Fruit fly (Drosophila melanogaster) whole organism, adult: Measurements from ENCODE around the gene CG17834.

Source experiments
- cic ChIP-seq: fragments of 200-800 bp; sonication (Bioruptor generic); optimal IDR thresholded peaks from 2 replicates; lab custom pipeline; 2017; ENCODE audit warnings: missing biosample characterization, mild to moderate bottlenecking, missing genetic modification characterization, moderate library complexity
- kay ChIP-seq: fragments of 200-800 bp; sonication (Bioruptor generic); peaks from one replicate; lab custom pipeline; 2016; ENCODE audit warnings: missing biosample characterization, missing genetic modification characterization, borderline replicate concordance
- toe ChIP-seq: fragments of 200-800 bp; sonication (Bioruptor generic); optimal IDR thresholded peaks from 2 replicates; lab custom pipeline; 2016; ENCODE audit warnings: missing biosample characterization, missing genetic modification characterization

- TF ChIP-seq toe (no peak), cic (GFP tag; lab: Kevin White, UChicago) (no peak), kay (GFP tag; lab: Kevin White, UChicago) (no peak)
Measured at dm6 chr2L:8544636-8545035, 15.7 kb downstream of the CG17834 start.
